Worm (Caenorhabditis elegans): ENCODE data around the gene snt-7.

ce11 chrX:15215272-15215671 lies 16.3 kb upstream of the snt-7 start:
- TF ChIP-seq zag-1 (tag; optimal IDR thresholded peaks at IDR 0.05) = no peak
- no peak for TF ChIP-seq pqm-1 (tag; optimal IDR thresholded peaks at IDR 0.05)
- no peak for TF ChIP-seq unc-130 (tag; optimal IDR thresholded peaks at IDR 0.05)
- no peak for TF ChIP-seq ama-1 (optimal IDR thresholded peaks at IDR 0.05)
- no peak for TF ChIP-seq sup-37 (GFP tag; optimal IDR thresholded peaks at IDR 0.05)
- peak; percentile 78 for TF ChIP-seq unc-86 (tag; optimal IDR thresholded peaks at IDR 0.05)
- TF ChIP-seq ztf-11 (tag; optimal IDR thresholded peaks at IDR 0.05) = no peak
- no peak for TF ChIP-seq ztf-4 (tag; optimal IDR thresholded peaks at IDR 0.05)
- TF ChIP-seq efl-1 (optimal IDR thresholded peaks at IDR 0.05) = no peak
- no peak for TF ChIP-seq efl-1 (GFP tag; optimal IDR thresholded peaks at IDR 0.05 in 1 of 2)
- no peak for TF ChIP-seq ceh-88 (GFP tag; IDR thresholded peaks at IDR 0.05)
- TF ChIP-seq egl-27 (tag; optimal IDR thresholded peaks at IDR 0.05) = no peak

Measured in whole organism, L1 larva.